Worm (Caenorhabditis elegans): ENCODE results near the gene pos-1.

Gene pos-1

ce11 chrV:8428585-8429414 lies 14.9 kb downstream of the pos-1 start (continued):
- TF ChIP-seq nhr-47 (tag; optimal IDR thresholded peaks at IDR 0.05) (peak; percentile 42), ces-1 (GFP tag; optimal IDR thresholded peaks at IDR 0.05) (no peak), sox-4 (tag; optimal IDR thresholded peaks at IDR 0.05) (no peak), blmp-1 (tag; optimal IDR thresholded peaks at IDR 0.05) (no peak), sup-37 (GFP tag; optimal IDR thresholded peaks at IDR 0.05) (no peak), zip-4 (GFP tag; optimal IDR thresholded peaks at IDR 0.05) (no peak), efl-1 (optimal IDR thresholded peaks at IDR 0.05) (peak; percentile 59 to 66), efl-1 (GFP tag; optimal IDR thresholded peaks at IDR 0.05 in 1 of 2) (no peak), lin-14 (GFP tag; optimal IDR thresholded peaks at IDR 0.05) (peak; percentile 78), F16B12.6 (tag; optimal IDR thresholded peaks at IDR 0.05) (no peak), unc-130 (tag; optimal IDR thresholded peaks at IDR 0.05) (peak; percentile 5), tlp-1 (tag; optimal IDR thresholded peaks at IDR 0.05) (no peak), nhr-84 (tag; optimal IDR thresholded peaks at IDR 0.05) (no peak), snpc-4 (tag; optimal IDR thresholded peaks at IDR 0.05) (no peak), lsy-2 (tag; optimal IDR thresholded peaks at IDR 0.05) (peak; percentile 6 to 24), nhr-20 (tag; optimal IDR thresholded peaks at IDR 0.05) (peak; percentile 3), snu-23 (GFP tag; optimal IDR thresholded peaks at IDR 0.05) (peak; percentile 34), isw-1 (GFP tag; IDR thresholded peaks at IDR 0.05) (no peak; the same call in 1 of the 2 replicates), efl-3 (GFP tag; optimal IDR thresholded peaks at IDR 0.05) (no peak), rnt-1 (tag; optimal IDR thresholded peaks at IDR 0.05) (peak; percentile 69), tbx-2 (tag; optimal IDR thresholded peaks at IDR 0.05) (peak; percentile 22), ceh-90 (tag; optimal IDR thresholded peaks at IDR 0.05) (no peak), elt-2 (tag; optimal IDR thresholded peaks at IDR 0.05) (no peak), nhr-76 (tag; optimal IDR thresholded peaks at IDR 0.05) (no peak), hlh-17 (GFP tag; optimal IDR thresholded peaks at IDR 0.05; ENCODE audit: borderline replicate concordance) (no peak), egl-13 (tag; optimal IDR thresholded peaks at IDR 0.05) (no peak), unc-62 (GFP tag; optimal IDR thresholded peaks at IDR 0.05) (no peak), nhr-85 (tag) (peak; percentile 53), fkh-8 (tag; optimal IDR thresholded peaks at IDR 0.05) (no peak), mef-2 (tag; optimal IDR thresholded peaks at IDR 0.05) (no peak), nhr-237 (tag; optimal IDR thresholded peaks at IDR 0.05) (no peak), lir-3 (tag; optimal IDR thresholded peaks at IDR 0.05; ENCODE audit: poor library complexity) (no peak), hlh-4 (tag; optimal IDR thresholded peaks at IDR 0.05) (no peak), C34B4.2 (tag; optimal IDR thresholded peaks at IDR 0.05) (no peak), ceh-88 (GFP tag; IDR thresholded peaks at IDR 0.05) (no peak), dsc-1 (tag; optimal IDR thresholded peaks at IDR 0.05) (peak; percentile 64), fkh-10 (GFP tag; optimal IDR thresholded peaks at IDR 0.05) (no peak), nhr-90 (tag; optimal IDR thresholded peaks at IDR 0.05; ENCODE audit: poor library complexity) (no peak), nhr-71 (tag; optimal IDR thresholded peaks at IDR 0.05) (peak; percentile 66), lin-15B (tag; optimal IDR thresholded peaks at IDR 0.05) (no peak), lin-35 (GFP tag; optimal IDR thresholded peaks at IDR 0.05) (peak in 1 of 2 experiments; percentile 11)

ce11 chrV:8431295-8431694 lies 17.4 kb downstream of the pos-1 start:
- TF ChIP-seq nhr-19 (GFP tag; conservative IDR thresholded peaks at IDR 0.05) = peak; percentile 37
- peak; percentile 35 for TF ChIP-seq rnt-1 (tag; optimal IDR thresholded peaks at IDR 0.05)
